Worm (Caenorhabditis elegans): ENCODE measurements around the gene unc-96.

The unc-96 gene

DNA sequence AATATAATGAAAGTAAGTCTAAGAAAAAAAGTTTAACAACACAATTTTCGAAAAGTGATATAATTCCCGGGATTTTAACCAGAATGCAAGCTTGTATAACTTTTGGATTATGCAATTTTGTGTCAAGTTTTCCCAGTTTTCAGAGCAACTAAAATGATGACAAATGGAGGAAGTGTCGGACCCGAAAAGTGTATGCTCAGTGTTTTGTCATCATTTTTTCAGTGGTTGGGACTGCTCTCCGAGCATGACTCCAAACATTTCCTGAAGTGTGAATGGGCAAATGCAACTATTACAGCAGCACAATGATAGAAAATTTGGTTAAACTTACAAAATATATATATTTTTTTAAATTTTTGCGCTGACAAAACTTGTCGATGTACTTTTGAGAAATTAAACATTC is 30.0 kb downstream of the unc-96 start:
- TF ChIP-seq isw-1 (GFP tag; IDR thresholded peaks at IDR 0.05) = no peak
- no peak for TF ChIP-seq rnt-1 (tag; optimal IDR thresholded peaks at IDR 0.05)
- TF ChIP-seq sptf-1 (tag; optimal IDR thresholded peaks at IDR 0.05) = no peak
- TF ChIP-seq aha-1 (tag; optimal IDR thresholded peaks at IDR 0.05) = no peak
- no peak for TF ChIP-seq Y116A8C.19 (tag; optimal IDR thresholded peaks at IDR 0.05; ENCODE audit: borderline replicate concordance)
- TF ChIP-seq unc-62 (GFP tag; optimal IDR thresholded peaks at IDR 0.05) = no peak
- TF ChIP-seq mep-1 (tag; optimal IDR thresholded peaks at IDR 0.05) = no peak
- no peak for TF ChIP-seq nhr-84 (tag; optimal IDR thresholded peaks at IDR 0.05)
- TF ChIP-seq efl-1 (optimal IDR thresholded peaks at IDR 0.05) = no peak
- TF ChIP-seq efl-1 (GFP tag; optimal IDR thresholded peaks at IDR 0.05 in 1 of 2) = peak in 1 of 2 experiments; percentile 19
- TF ChIP-seq C16A3.4 (tag; optimal IDR thresholded peaks at IDR 0.05) = no peak
- no peak for TF ChIP-seq lin-39 (tag; optimal IDR thresholded peaks at IDR 0.05)
- no peak for TF ChIP-seq mab-9 (GFP tag; IDR thresholded peaks at IDR 0.05)
- TF ChIP-seq lin-13 (GFP tag; optimal IDR thresholded peaks at IDR 0.05) = no peak
- no peak for TF ChIP-seq lin-35 (GFP tag; optimal IDR thresholded peaks at IDR 0.05)
- no peak for TF ChIP-seq nhr-19 (GFP tag; conservative IDR thresholded peaks at IDR 0.05)
- TF ChIP-seq nhr-85 (tag) = peak; percentile 40
- no peak for TF ChIP-seq mef-2 (tag; optimal IDR thresholded peaks at IDR 0.05)
- no peak for TF ChIP-seq ceh-8 (GFP tag; optimal IDR thresholded peaks at IDR 0.05)
- no peak for TF ChIP-seq nhr-47 (tag; optimal IDR thresholded peaks at IDR 0.05)
- TF ChIP-seq elt-2 (tag; optimal IDR thresholded peaks at IDR 0.05) = no peak
- TF ChIP-seq elt-3 (tag; optimal IDR thresholded peaks at IDR 0.05) = no peak
- TF ChIP-seq C04F5.9 (tag; optimal IDR thresholded peaks at IDR 0.05) = no peak
- no peak for TF ChIP-seq jun-1 (tag; optimal IDR thresholded peaks at IDR 0.05)
- TF ChIP-seq dpl-1 (GFP tag; optimal IDR thresholded peaks at IDR 0.05) = no peak
- TF ChIP-seq skn-1 (tag; optimal IDR thresholded peaks at IDR 0.05) = peak; percentile 97

DNA sequence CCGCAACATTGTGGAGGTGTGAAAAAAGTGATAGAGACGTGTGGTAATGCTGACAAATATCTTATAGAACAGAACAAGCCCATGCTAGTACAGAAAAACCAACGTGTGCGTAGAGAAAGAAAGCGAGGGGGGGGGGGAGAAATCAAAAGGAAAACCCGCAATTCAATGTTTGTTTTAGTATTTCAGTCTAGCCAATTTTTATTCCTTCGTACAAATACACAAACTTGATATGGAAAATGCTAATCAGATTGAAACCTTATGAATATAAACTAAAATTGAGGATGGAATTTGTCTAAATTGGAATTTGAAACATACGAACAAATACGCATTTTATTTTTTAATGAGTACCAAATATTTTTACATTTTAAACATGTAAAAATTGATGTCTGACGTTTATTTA is 33.3 kb downstream of the unc-96 start, which contains the start of gene mrp-1:
TSS of gene mrp-1 (minus strand) at position 101 of the 400 bp plus-strand sequence.
- peak; percentile 44 for TF ChIP-seq skn-1 (tag; optimal IDR thresholded peaks at IDR 0.05)
- TF ChIP-seq sox-4 (tag; optimal IDR thresholded peaks at IDR 0.05) = no peak
- no peak for TF ChIP-seq ztf-4 (tag; optimal IDR thresholded peaks at IDR 0.05)

DNA sequence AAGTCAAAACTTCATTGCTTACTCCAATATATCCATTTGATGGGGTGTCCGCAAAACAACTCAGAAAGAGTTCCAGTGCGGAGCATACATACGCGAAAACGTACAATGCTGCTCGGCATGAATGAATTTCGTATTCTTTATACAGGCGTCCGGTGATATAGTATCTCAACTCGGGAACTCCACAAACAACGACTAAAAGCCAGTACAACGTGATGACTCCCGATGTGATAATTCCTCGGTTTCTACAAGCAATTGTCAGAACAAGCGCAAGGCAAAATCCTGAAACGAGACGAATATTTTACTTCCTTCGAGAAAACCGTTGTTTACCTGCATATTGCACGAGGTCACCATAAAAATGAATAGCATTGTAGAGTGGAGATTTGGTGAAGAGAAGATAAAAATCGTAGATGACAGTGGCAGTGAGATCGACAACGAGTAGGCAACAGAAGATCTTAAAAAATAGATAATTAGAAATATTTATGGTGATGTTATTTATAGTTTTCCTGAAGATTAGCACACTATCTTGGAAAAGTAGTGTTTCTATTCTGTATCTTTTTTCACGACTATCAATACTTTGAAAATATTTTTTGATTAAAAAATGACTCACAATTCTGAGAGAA is 35.4 kb downstream of the unc-96 start:
- no peak for TF ChIP-seq elt-2 (tag; optimal IDR thresholded peaks at IDR 0.05)
- no peak for TF ChIP-seq grh-1 (GFP tag; IDR thresholded peaks at IDR 0.05)
- peak; percentile 63 for TF ChIP-seq nhr-85 (tag)

ce11 chrX:581754-582153 is 39.3 kb downstream of the unc-96 start:
- TF ChIP-seq sup-37 (GFP tag; optimal IDR thresholded peaks at IDR 0.05) = no peak
- TF ChIP-seq unc-130 (tag; optimal IDR thresholded peaks at IDR 0.05) = no peak
- no peak for TF ChIP-seq snpc-4 (tag; optimal IDR thresholded peaks at IDR 0.05)
- TF ChIP-seq tlp-1 (tag; optimal IDR thresholded peaks at IDR 0.05) = no peak
- TF ChIP-seq nhr-28 (tag; optimal IDR thresholded peaks at IDR 0.05) = no peak
- TF ChIP-seq ces-1 (GFP tag; optimal IDR thresholded peaks at IDR 0.05) = no peak
- TF ChIP-seq dpl-1 (GFP tag; optimal IDR thresholded peaks at IDR 0.05) = no peak
- no peak for TF ChIP-seq lin-39 (tag; optimal IDR thresholded peaks at IDR 0.05)
- no peak for TF ChIP-seq ceh-8 (GFP tag; optimal IDR thresholded peaks at IDR 0.05)
- no peak for TF ChIP-seq nhr-12 (tag; optimal IDR thresholded peaks at IDR 0.05)
- TF ChIP-seq swsn-7 (tag; optimal IDR thresholded peaks at IDR 0.05) = no peak
- no peak for TF ChIP-seq ceh-82 (tag; optimal IDR thresholded peaks at IDR 0.05)
- TF ChIP-seq skn-1 (tag; optimal IDR thresholded peaks at IDR 0.05) = no peak
- TF ChIP-seq rnt-1 (tag; optimal IDR thresholded peaks at IDR 0.05) = no peak
- no peak for TF ChIP-seq ets-5 (GFP tag; IDR thresholded peaks at IDR 0.05)
- TF ChIP-seq ceh-90 (tag; optimal IDR thresholded peaks at IDR 0.05) = no peak
- TF ChIP-seq nhr-76 (tag; optimal IDR thresholded peaks at IDR 0.05) = no peak
- TF ChIP-seq pqm-1 (tag; optimal IDR thresholded peaks at IDR 0.05) = no peak
- TF ChIP-seq nhr-237 (tag; optimal IDR thresholded peaks at IDR 0.05) = no peak
